Worm (Caenorhabditis elegans) whole organism, L3 larva: ENCODE measurements around the gene srh-223.

Source experiments
- ZK546.5 ChIP-seq: sonication (generic microtip); optimal IDR thresholded peaks from 2 replicates; lab custom pipeline; 2017; ENCODE audit warnings: missing biosample characterization, missing genetic modification characterization
- ceh-28 ChIP-seq: fragments of 150-350 bp; optimal IDR thresholded peaks from 2 replicates; lab custom pipeline; 2014; ENCODE audit warnings: missing biosample characterization, missing genetic modification reagents, missing genetic modification characterization
- ceh-82 ChIP-seq: fragments of 150-350 bp; optimal IDR thresholded peaks from 2 replicates; lab custom pipeline; 2014; ENCODE audit warnings: missing biosample characterization, missing genetic modification characterization
- daf-12 ChIP-seq: fragments of 150-350 bp; optimal IDR thresholded peaks from 2 replicates; lab custom pipeline; 2014; ENCODE audit warnings: missing biosample characterization, missing genetic modification reagents, missing genetic modification characterization
- egl-5 ChIP-seq: fragments of 150-350 bp; optimal IDR thresholded peaks from 2 replicates; lab custom pipeline; 2017; ENCODE audit warnings: missing biosample characterization, missing genetic modification reagents, missing genetic modification characterization, inconsistent platforms
- elt-2 ChIP-seq: sonication (generic microtip); optimal IDR thresholded peaks from 2 replicates; lab custom pipeline; 2016; ENCODE audit warnings: missing genetic modification reagents, mild to moderate bottlenecking, missing genetic modification characterization, missing compliant biosample characterization
- eor-1 ChIP-seq, 2 experiments: fragments of 150-350 bp; optimal IDR thresholded peaks; 2 replicates each; lab custom pipeline; 2014 to 2018; ENCODE audit warnings: missing biosample characterization in 2 of 2, missing genetic modification characterization in 2 of 2
- fkh-10 ChIP-seq: sonication (generic microtip); optimal IDR thresholded peaks from 2 replicates; lab custom pipeline; 2017; ENCODE audit warnings: missing biosample characterization, missing genetic modification reagents, missing genetic modification characterization
- fkh-2 ChIP-seq: fragments of 150-350 bp; optimal IDR thresholded peaks from 2 replicates; lab custom pipeline; 2014; ENCODE audit warnings: missing biosample characterization, missing genetic modification reagents, missing genetic modification characterization
- fos-1 ChIP-seq: fragments of 150-350 bp; optimal IDR thresholded peaks from 2 replicates; lab custom pipeline; 2014; ENCODE audit warnings: missing biosample characterization, missing genetic modification characterization
- jun-1 ChIP-seq: fragments of 150-350 bp; optimal IDR thresholded peaks from 2 replicates; lab custom pipeline; 2014; ENCODE audit warnings: missing biosample characterization, missing genetic modification reagents, missing genetic modification characterization
- lin-15B ChIP-seq: fragments of 150-350 bp; optimal IDR thresholded peaks from 2 replicates; lab custom pipeline; 2014; ENCODE audit warnings: missing biosample characterization, missing genetic modification characterization
- lsy-12 ChIP-seq: sonication (generic microtip); optimal IDR thresholded peaks from 2 replicates; lab custom pipeline; 2016; ENCODE audit warnings: mild to moderate bottlenecking, missing genetic modification characterization, missing compliant biosample characterization
- mml-1 ChIP-seq: fragments of 150-350 bp; sonication (generic microtip); optimal IDR thresholded peaks from 3 replicates; lab custom pipeline; 2014; ENCODE audit warnings: missing biosample characterization, missing genetic modification characterization
- nfya-1 ChIP-seq: sonication (generic microtip); optimal IDR thresholded peaks from 2 replicates; lab custom pipeline; 2017; ENCODE audit warnings: missing genetic modification characterization, mild to moderate bottlenecking, missing compliant biosample characterization, antibody characterized with exemption, moderate library complexity; ENCODE audit not compliant: insufficient read depth
- nhr-11 ChIP-seq: fragments of 150-350 bp; optimal IDR thresholded peaks from 2 replicates; lab custom pipeline; 2014; ENCODE audit warnings: missing biosample characterization, missing genetic modification characterization
- nhr-23 ChIP-seq: fragments of 150-350 bp; optimal IDR thresholded peaks from 2 replicates; lab custom pipeline; 2014; ENCODE audit warnings: missing biosample characterization, missing genetic modification reagents, missing genetic modification characterization
- nhr-237 ChIP-seq: fragments of 150-350 bp; optimal IDR thresholded peaks from 2 replicates; lab custom pipeline; 2014; ENCODE audit warnings: missing biosample characterization, missing genetic modification characterization
- nhr-67 ChIP-seq: fragments of 150-350 bp; optimal IDR thresholded peaks from 2 replicates; lab custom pipeline; 2014; ENCODE audit warnings: missing biosample characterization, missing genetic modification characterization
- nhr-76 ChIP-seq: fragments of 150-350 bp; sonication (generic microtip); optimal IDR thresholded peaks from 5 replicates; lab custom pipeline; 2014; ENCODE audit warnings: missing biosample characterization, missing genetic modification characterization
- nhr-77 ChIP-seq: fragments of 150-350 bp; optimal IDR thresholded peaks from 2 replicates; lab custom pipeline; 2014; ENCODE audit warnings: missing biosample characterization, missing genetic modification characterization
- pha-4 ChIP-seq: fragments of 150-350 bp; optimal IDR thresholded peaks from 2 replicates; lab custom pipeline; 2014; ENCODE audit warnings: missing biosample characterization, missing genetic modification reagents, missing genetic modification characterization
- pqm-1 ChIP-seq: fragments of 150-350 bp; optimal IDR thresholded peaks from 2 replicates; lab custom pipeline; 2017; ENCODE audit warnings: missing biosample characterization, missing genetic modification characterization, inconsistent platforms
- skn-1 ChIP-seq: fragments of 150-350 bp; optimal IDR thresholded peaks from 2 replicates; lab custom pipeline; 2014; ENCODE audit warnings: missing biosample characterization, missing genetic modification characterization
- snpc-4 ChIP-seq: fragments of 150-350 bp; optimal IDR thresholded peaks from 2 replicates; lab custom pipeline; 2014; ENCODE audit warnings: missing biosample characterization, missing genetic modification characterization
- tbx-2 ChIP-seq: sonication (generic microtip); optimal IDR thresholded peaks from 2 replicates; lab custom pipeline; 2016; ENCODE audit warnings: mild to moderate bottlenecking, missing genetic modification characterization, missing compliant biosample characterization
- unc-39 ChIP-seq: sonication (generic microtip); optimal IDR thresholded peaks from 4 replicates; lab custom pipeline; 2017; ENCODE audit warnings: missing biosample characterization, missing genetic modification characterization
- unc-62 ChIP-seq: fragments of 150-350 bp; sonication (generic microtip); optimal IDR thresholded peaks from 4 replicates; lab custom pipeline; 2014; ENCODE audit warnings: missing biosample characterization, missing genetic modification reagents, missing genetic modification characterization
- zag-1 ChIP-seq: fragments of 150-350 bp; optimal IDR thresholded peaks from 2 replicates; lab custom pipeline; 2014; ENCODE audit warnings: missing biosample characterization, missing genetic modification characterization
- ztf-11 ChIP-seq: fragments of 150-350 bp; optimal IDR thresholded peaks from 2 replicates; lab custom pipeline; 2014; ENCODE audit warnings: missing biosample characterization, missing genetic modification characterization
- ztf-4 ChIP-seq: fragments of 150-350 bp; optimal IDR thresholded peaks from 2 replicates; lab custom pipeline; 2014; ENCODE audit warnings: missing biosample characterization, missing genetic modification characterization

Gene srh-223

DNA sequence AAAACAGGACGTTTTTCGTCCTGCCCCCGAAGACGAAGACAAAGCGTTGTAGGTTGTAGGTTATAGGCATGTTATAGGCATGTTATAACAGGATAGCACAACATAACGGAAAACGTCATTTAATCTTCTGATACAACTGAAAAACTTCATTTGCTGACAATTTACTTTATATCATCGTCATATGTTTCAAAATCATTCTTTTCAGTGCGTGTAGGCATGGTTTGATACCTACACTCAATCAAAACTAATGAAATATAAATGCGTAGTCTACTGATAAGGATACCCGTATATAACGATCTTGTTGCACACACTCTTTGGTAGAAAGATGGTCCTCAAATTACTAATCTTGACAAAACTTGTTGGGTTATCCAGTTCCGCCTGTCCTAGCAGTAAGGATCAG is 25.0 kb upstream of the srh-223 start, which contains the start of gene clec-74:
TSS of gene clec-74 (plus strand) at position 301 of the 400 bp plus-strand sequence.
- TF ChIP-seq fos-1 (tag; lab: Kevin White, UChicago) (no peak), pha-4 (tag; lab: Kevin White, UChicago) (no peak), tbx-2 (tag; lab: Kevin White, UChicago) (no peak), ceh-28 (tag; lab: Kevin White, UChicago) (no peak), fkh-2 (tag; lab: Kevin White, UChicago) (no peak)
- TF ChIP-seq, all 47 proteins: peak for 0

DNA sequence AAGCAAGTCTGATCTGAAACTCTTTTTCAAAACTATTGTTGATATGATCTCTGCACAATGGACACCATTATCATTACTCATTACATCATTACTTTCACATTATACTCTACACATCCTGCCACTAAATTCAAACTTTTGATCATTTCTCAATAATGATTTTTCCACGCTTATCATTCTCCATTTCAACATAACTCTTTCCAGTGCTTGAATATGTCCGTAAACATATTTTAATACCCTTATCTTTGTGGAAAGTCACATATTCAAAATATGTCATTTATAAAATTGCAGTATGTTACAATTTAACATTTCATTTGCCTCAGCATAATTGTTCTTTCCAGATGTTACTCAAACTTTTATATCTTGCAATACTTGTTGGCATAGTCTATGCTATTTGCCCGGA is 21.3 kb upstream of the srh-223 start, which contains the start of gene clec-75:
TSS of gene clec-75 (plus strand) at position 339 of the 400 bp plus-strand sequence.
- TF ChIP-seq elt-2 (peak; percentile 63), tbx-2 (tag; lab: Kevin White, UChicago) (no peak), eor-1 (tag; optimal IDR thresholded peaks at IDR 0.05; lab: Kevin White, UChicago) (no peak), ZK546.5 (tag; lab: Kevin White, UChicago) (no peak), nhr-237 (no peak), ztf-11 (tag; lab: Kevin White, UChicago) (no peak), nhr-23 (tag; lab: Kevin White, UChicago) (no peak), ceh-82 (no peak), jun-1 (tag; lab: Kevin White, UChicago) (peak; percentile 20), pqm-1 (peak; percentile 42), ztf-4 (tag; lab: Kevin White, UChicago) (no peak), nfya-1 (no peak), daf-12 (tag; lab: Kevin White, UChicago) (no peak), lin-15B (tag; lab: Kevin White, UChicago) (no peak)

DNA sequence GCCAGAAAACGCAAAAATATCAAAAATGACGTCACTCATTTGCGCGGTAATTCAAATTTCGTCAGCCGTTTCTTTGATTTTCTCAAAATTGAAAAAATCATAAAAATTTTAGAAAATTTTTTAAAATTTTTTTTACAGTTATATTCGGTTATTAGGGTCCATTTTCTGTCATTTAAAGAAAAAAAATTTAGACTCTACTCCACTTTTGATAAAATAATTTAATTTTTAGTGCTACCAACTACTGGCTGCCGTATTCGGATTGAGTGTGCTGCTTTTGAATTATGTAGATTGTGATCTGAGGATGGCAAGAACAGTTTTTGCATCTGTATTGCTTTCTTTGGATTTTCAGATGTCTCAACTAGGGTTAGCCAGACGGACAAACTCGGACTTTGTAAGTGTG is 19.1 kb upstream of the srh-223 start, which contains the start of gene Y46C8AM.1:
TSS of gene Y46C8AM.1 (plus strand) at position 301 of the 400 bp plus-strand sequence.
- TF ChIP-seq pqm-1 (no peak), nhr-23 (tag; lab: Kevin White, UChicago) (no peak), ztf-4 (tag; lab: Kevin White, UChicago) (no peak), lin-15B (tag; lab: Kevin White, UChicago) (no peak)
- TF ChIP-seq, all 47 proteins: peak for 0

DNA sequence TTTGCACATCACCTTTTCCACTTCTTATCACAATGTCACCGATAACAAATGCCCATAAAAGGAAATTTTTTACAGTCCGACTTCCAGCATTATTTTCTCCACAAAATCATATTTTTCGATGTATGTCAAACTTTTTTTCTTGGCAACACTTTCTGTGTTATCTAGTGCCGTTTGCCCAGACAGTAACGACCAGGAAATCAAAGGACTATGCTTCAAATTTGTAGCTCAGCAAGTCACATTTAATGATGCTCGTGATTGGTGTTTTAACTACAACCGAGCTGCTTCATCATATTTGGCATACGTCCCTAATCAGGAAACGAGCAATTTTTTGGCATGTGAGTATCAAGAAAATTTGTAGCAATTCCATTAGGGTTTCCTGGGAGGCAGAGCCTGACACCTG is 18.2 kb upstream of the srh-223 start:
- TF ChIP-seq lsy-12 (tag; lab: Kevin White, UChicago), result no peak
- TF ChIP-seq elt-2, result peak; percentile 72

DNA sequence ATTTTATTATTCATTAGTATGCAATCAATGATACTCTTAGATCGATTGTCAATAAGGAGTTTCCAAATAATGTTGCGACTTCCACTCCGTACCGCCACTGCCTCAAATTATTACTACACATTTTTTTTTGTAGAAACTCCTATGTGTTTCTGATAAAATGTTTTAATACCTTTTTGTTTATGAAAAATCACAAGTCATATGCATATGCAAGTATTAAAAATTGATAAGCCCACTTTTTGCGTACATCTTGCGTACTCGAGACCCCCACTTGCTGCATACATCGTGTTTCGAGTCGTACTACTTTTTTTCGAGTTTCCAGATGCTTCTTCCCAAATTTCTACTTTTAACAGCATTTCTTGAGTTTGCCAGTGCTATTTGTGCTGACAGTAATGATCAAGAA is 16.7 kb upstream of the srh-223 start, which contains the start of gene clec-76:
TSS of gene clec-76 (plus strand) at position 234 of the 400 bp plus-strand sequence.
- TF ChIP-seq elt-2 (peak; percentile 63), pqm-1 (peak; percentile 25), mml-1 (tag; lab: Kevin White, UChicago) (no peak), snpc-4 (tag; lab: Kevin White, UChicago) (no peak), unc-62 (no peak), nhr-77 (tag; lab: Kevin White, UChicago) (no peak)
- TF ChIP-seq, all 47 proteins: peak for 2

DNA sequence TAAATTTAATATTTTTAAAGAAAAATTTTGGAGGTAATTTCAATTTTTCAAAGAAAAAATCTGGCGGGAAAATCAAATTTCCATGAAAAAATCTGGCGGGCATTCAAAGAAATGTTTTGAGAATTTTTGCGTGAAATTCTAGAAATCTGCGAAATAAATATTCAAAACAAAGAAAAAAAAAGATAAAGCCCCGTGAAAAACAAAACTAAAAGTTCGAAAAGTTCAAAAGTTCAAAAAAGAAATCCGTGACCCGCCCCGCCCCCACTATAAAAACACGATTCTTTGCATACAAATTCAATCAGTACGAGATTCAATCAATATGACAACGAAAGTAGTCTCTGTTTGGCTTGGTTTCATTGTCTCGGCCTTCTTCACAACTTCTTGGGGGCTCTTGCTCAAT is 8.7 kb upstream of the srh-223 start, which contains the start of gene clec-79:
TSS of gene clec-79 (plus strand) at position 301 of the 400 bp plus-strand sequence.
- TF ChIP-seq skn-1 (tag; lab: Kevin White, UChicago) (no peak), elt-2 (no peak), unc-39 (no peak), nhr-67 (tag; lab: Kevin White, UChicago) (no peak)

DNA sequence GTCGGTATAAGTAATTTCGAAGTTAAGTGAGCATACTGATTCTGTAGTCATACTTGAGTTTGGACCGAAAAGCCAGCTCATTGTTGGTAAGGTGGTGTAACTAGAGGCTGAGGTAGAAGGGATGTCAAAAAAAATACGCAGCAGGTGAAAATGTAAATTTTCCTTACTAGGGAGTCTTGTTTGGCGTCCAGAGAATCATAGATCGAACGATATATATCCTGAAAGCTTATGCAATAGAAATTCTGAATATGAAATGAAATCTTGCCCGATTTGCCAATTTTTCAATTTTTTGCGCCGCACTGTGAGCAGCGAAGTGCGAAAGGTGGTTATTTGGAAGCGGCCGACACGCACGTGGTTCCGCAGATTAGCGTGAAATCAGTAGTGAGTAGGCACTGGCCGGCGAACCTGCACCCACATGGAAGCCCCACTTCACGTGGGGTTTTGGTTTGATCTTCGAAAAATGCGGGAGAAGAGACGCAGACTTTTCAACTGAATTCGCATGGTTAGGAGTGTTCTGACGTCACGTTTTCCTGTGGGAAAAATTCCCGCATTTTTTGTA is 3.7 kb upstream of the srh-223 start, which contains the start of gene srh-220:
TSS of gene srh-220 (minus strand) at position 51 of the 559 bp plus-strand sequence.
- TF ChIP-seq fkh-10 (GFP tag; lab: Kevin White, UChicago), result no peak
- no peak for TF ChIP-seq zag-1 (tag; lab: Kevin White, UChicago)
- TF ChIP-seq nhr-11 (tag; lab: Kevin White, UChicago), result no peak
- no peak for TF ChIP-seq egl-5 (tag; lab: Kevin White, UChicago)
- TF ChIP-seq lin-15B (tag; lab: Kevin White, UChicago), result no peak
- no peak for TF ChIP-seq fos-1 (tag; lab: Kevin White, UChicago)
- no peak for TF ChIP-seq nhr-76 (tag; lab: Kevin White, UChicago)
- TF ChIP-seq unc-62, result no peak
- TF ChIP-seq daf-12 (tag; lab: Kevin White, UChicago), result no peak
- no peak for TF ChIP-seq ztf-11 (tag; lab: Kevin White, UChicago)
